Worm (Caenorhabditis elegans) whole organism, L4/young adult: Measurements from ENCODE around the gene Y55F3C.17.

Experiments
- W03F9.2 ChIP-seq: fragments of 150-350 bp; optimal IDR thresholded peaks from 2 replicates; lab custom pipeline; 2014; ENCODE audit warnings: missing biosample characterization, missing genetic modification characterization
- dao-5 ChIP-seq: sonication (generic microtip); optimal IDR thresholded peaks from 2 replicates; lab custom pipeline; 2016; ENCODE audit warnings: missing genotype, missing genetic modification characterization, moderate library complexity, missing compliant biosample characterization
- him-1 ChIP-seq: sonication (generic microtip); optimal IDR thresholded peaks from 2 replicates; lab custom pipeline; 2016; ENCODE audit warnings: missing genotype, missing genetic modification reagents, missing genetic modification characterization, missing compliant biosample characterization

- peak; percentile 41 for TF ChIP-seq him-1
- peak; percentile 57 for TF ChIP-seq dao-5 (tag; lab: Kevin White, UChicago)
- no peak for TF ChIP-seq W03F9.2
These were observed 15.4 kb downstream of the Y55F3C.17 start for ce11 chrIV:682726-683340.
